Worm (Caenorhabditis elegans) whole organism, midembryonic: ENCODE data around the gene magu-1.
"Not testable (repeated sequence)": the region's sequence is repeated elsewhere in the genome, so short reads cannot be mapped to it uniquely, and the experiment has no call there.

Experiments used
- cog-1 ChIP-seq: sonication (generic microtip); optimal IDR thresholded peaks from 2 replicates; lab custom pipeline; 2016; ENCODE audit warnings: missing genetic modification characterization, missing compliant biosample characterization
- med-1 ChIP-seq: sonication (generic microtip); optimal IDR thresholded peaks from 2 replicates; lab custom pipeline; 2017; ENCODE audit warnings: missing genetic modification characterization, mild to moderate bottlenecking, missing compliant biosample characterization, antibody characterized with exemption, missing genetic modification reagents; ENCODE audit not compliant: insufficient read depth
- ztf-29 ChIP-seq: fragments of 200-800 bp; sonication (Bioruptor generic); IDR thresholded peaks from 2 replicates; pipeline ENCODE4 v1.3.6; 2022; ENCODE audit warnings: missing genetic modification reagents, missing genetic modification characterization, missing compliant biosample characterization

ce11 chrIII:415331-415775 lies 56.1 kb downstream of the magu-1 start:
- not testable (repeated sequence) for TF ChIP-seq med-1 (GFP tag; lab: Kevin White, UChicago); cog-1 (tag; lab: Kevin White, UChicago)
- peak; percentile 55; the same call in 1 of the 2 replicates for TF ChIP-seq ztf-29 (GFP tag; lab: Robert Waterston, UW)
